Fruit fly (Drosophila melanogaster): ENCODE data around the gene CG7091.

CG7091 gene

dm6 chr3R:12982167-12982981 is 4.6 kb downstream of the CG7091 start (continued):
- TF ChIP-seq CG18262 (tag; optimal IDR thresholded peaks at IDR 0.05), result peak; percentile 52
- TF ChIP-seq CG4820 (GFP tag; optimal IDR thresholded peaks at IDR 0.05), result peak; percentile 33
- peak; percentile 31; the same call in 1 of the 2 replicates for TF ChIP-seq stc (GFP tag; IDR thresholded peaks at IDR 0.05)
- no peak for TF ChIP-seq CG34224 (GFP tag; IDR thresholded peaks at IDR 0.05; ENCODE audit: partially characterized antibody)
- TF ChIP-seq ro (GFP tag; IDR thresholded peaks at IDR 0.05), result no peak
- peak; percentile 60 for TF ChIP-seq Sox100B (GFP tag; optimal IDR thresholded peaks at IDR 0.05)
- TF ChIP-seq CG2120 (GFP tag; optimal IDR thresholded peaks at IDR 0.05), result peak; percentile 83
- no peak for TF ChIP-seq CG4282 (GFP tag; optimal IDR thresholded peaks at IDR 0.05)
- peak; percentile 75 for TF ChIP-seq Sox102F (GFP tag; optimal IDR thresholded peaks at IDR 0.05)
- TF ChIP-seq Sin3A (optimal IDR thresholded peaks at IDR 0.05), result no peak
- TF ChIP-seq CG2712 (tag; optimal IDR thresholded peaks at IDR 0.05), result peak; percentile 63
- no peak for TF ChIP-seq Adf1 (GFP tag; IDR thresholded peaks at IDR 0.05)
- peak; percentile 69 for TF ChIP-seq Fer1 (GFP tag; optimal IDR thresholded peaks at IDR 0.05)
- TF ChIP-seq Hey (tag; optimal IDR thresholded peaks at IDR 0.05), result no peak
- TF ChIP-seq CG30431 (GFP tag; optimal IDR thresholded peaks at IDR 0.05), result peak; percentile 28
- no peak for TF ChIP-seq btn (GFP tag; optimal IDR thresholded peaks at IDR 0.05)
- TF ChIP-seq CG15011 (GFP tag; optimal IDR thresholded peaks at IDR 0.05), result peak; percentile 47
- TF ChIP-seq Poxn (GFP tag; IDR thresholded peaks at IDR 0.05), result 0 out of 2 replicates have a peak, but pooled peaks have one; percentile 6
- TF ChIP-seq CG11504 (tag; optimal IDR thresholded peaks at IDR 0.05), result peak; percentile 78
- no peak for TF ChIP-seq Doc3 (GFP tag; IDR thresholded peaks at IDR 0.05; ENCODE audit: partially characterized antibody)
- TF ChIP-seq cato (GFP tag; optimal IDR thresholded peaks at IDR 0.05; ENCODE audit: borderline replicate concordance), result peak; percentile 43
- TF ChIP-seq CG11560 (tag; IDR thresholded peaks at IDR 0.05), result 0 out of 3 replicates have a peak, but pooled peaks have one; percentile 33
- TF ChIP-seq CG9215 (GFP tag; IDR thresholded peaks at IDR 0.05), result peak; percentile 68

- TF ChIP-seq CG11696 (GFP tag; IDR thresholded peaks at IDR 0.05) (0 out of 2 replicates have a peak, but pooled peaks have one; percentile 4), CG14014 (GFP tag; IDR thresholded peaks at IDR 0.05) (0 out of 2 replicates have a peak, but pooled peaks have one; percentile 20), Rfx (GFP tag; IDR thresholded peaks at IDR 0.05) (peak; percentile 49), chinmo (GFP tag; IDR thresholded peaks at IDR 0.05; ENCODE audit: partially characterized antibody) (peak; percentile 51; the same call in 1 of the 4 replicates), CG15601 (tag; optimal IDR thresholded peaks at IDR 0.05) (no peak), sd (tag; optimal IDR thresholded peaks at IDR 0.05) (peak; percentile 51), exex (tag; optimal IDR thresholded peaks at IDR 0.05) (peak; percentile 37), CG32532 (GFP tag; IDR thresholded peaks at IDR 0.05) (peak; percentile 41; the same call in 1 of the 2 replicates), grau (tag; optimal IDR thresholded peaks at IDR 0.05) (peak; percentile 96), lab (GFP tag; optimal IDR thresholded peaks at IDR 0.05) (no peak), org-1 (GFP tag; optimal IDR thresholded peaks at IDR 0.05) (no peak), HLH54F (GFP tag; optimal IDR thresholded peaks at IDR 0.05) (no peak), CG13287 (GFP tag; IDR thresholded peaks at IDR 0.05; ENCODE audit: partially characterized antibody) (peak; percentile 5; the same call in 1 of the 2 replicates), E2f1 (GFP tag; IDR thresholded peaks at IDR 0.05) (no peak), Drgx (GFP tag; IDR thresholded peaks at IDR 0.05) (peak; percentile 28; the same call in 1 of the 2 replicates), TFAM (GFP tag; optimal IDR thresholded peaks at IDR 0.05) (no peak), amos (GFP tag; IDR thresholded peaks at IDR 0.05; ENCODE audit: partially characterized antibody) (peak; percentile 8; the same call in 1 of the 2 replicates), sc (optimal IDR thresholded peaks at IDR 0.05) (no peak), sc (GFP tag; optimal IDR thresholded peaks at IDR 0.05) (no peak), CG13624 (GFP tag; optimal IDR thresholded peaks at IDR 0.05) (peak; percentile 39), CG17385 (GFP tag; optimal IDR thresholded peaks at IDR 0.05) (no peak), mirr (GFP tag; optimal IDR thresholded peaks at IDR 0.05) (peak; percentile 12), sens (GFP tag) (peak; percentile 61), bbx (GFP tag; IDR thresholded peaks at IDR 0.05; ENCODE audit: partially characterized antibody) (peak; percentile 42; the same call in 1 of the 2 replicates), CG12071 (GFP tag; optimal IDR thresholded peaks at IDR 0.05) (no peak)
Observed at dm6 chr3R:12982982-12983633, 5.3 kb downstream of the CG7091 start.
